Worm (Caenorhabditis elegans) whole organism, young adult: ENCODE measurements around the gene F13D2.1.

Source experiments
- B0019.2 ChIP-seq: fragments of 200-800 bp; sonication (Bioruptor generic); conservative IDR thresholded peaks from 2 replicates; pipeline ENCODE4 v1.3.6; 2022; ENCODE audit warnings: missing genetic modification reagents, missing genetic modification characterization, missing compliant biosample characterization
- B0035.1 ChIP-seq: sonication (generic microtip); optimal IDR thresholded peaks from 2 replicates; lab custom pipeline; 2016; ENCODE audit warnings: missing genetic modification characterization, mild to moderate bottlenecking, missing compliant biosample characterization, missing genotype, missing genetic modification reagents
- B0261.1 ChIP-seq: sonication (generic microtip); optimal IDR thresholded peaks from 2 replicates; lab custom pipeline; 2016; ENCODE audit warnings: mild to moderate bottlenecking, missing genetic modification characterization, moderate library complexity, missing compliant biosample characterization
- F33H1.4 ChIP-seq: fragments of 200-800 bp; sonication (Bioruptor generic); IDR thresholded peaks from 2 replicates; pipeline ENCODE4 v1.3.6; 2022; ENCODE audit warnings: missing genetic modification reagents, missing genetic modification characterization, missing compliant biosample characterization
- F55B11.4 ChIP-seq: sonication (generic microtip); optimal IDR thresholded peaks from 2 replicates; lab custom pipeline; 2016; ENCODE audit warnings: missing compliant biosample characterization, missing genetic modification characterization, borderline replicate concordance; ENCODE audit not compliant: insufficient read depth
- F57C9.4 ChIP-seq: sonication (generic microtip); optimal IDR thresholded peaks from 2 replicates; lab custom pipeline; 2017; ENCODE audit warnings: mild to moderate bottlenecking, missing genetic modification characterization, missing compliant biosample characterization
- T26A5.8 ChIP-seq: sonication (generic microtip); optimal IDR thresholded peaks from 2 replicates; lab custom pipeline; 2016; ENCODE audit warnings: missing genetic modification characterization, missing compliant biosample characterization
- Y53F4B.3 ChIP-seq: fragments of 200-800 bp; sonication (Bioruptor generic); IDR thresholded peaks from 2 replicates; pipeline ENCODE4 v1.3.6; 2022; ENCODE audit warnings: missing genetic modification reagents, missing genetic modification characterization, missing compliant biosample characterization
- ama-1 ChIP-seq, 3 experiments: fragments of 150-350 bp in 1 of 3; sonication (generic microtip) in 2 of 3; optimal IDR thresholded peaks; 2 replicates each; lab custom pipeline; 2014 to 2018; ENCODE audit warnings: missing biosample characterization in 2 of 3, missing genetic modification characterization in 2 of 3, missing genetic modification reagents in 2 of 3
- atf-7 ChIP-seq: sonication (generic microtip); optimal IDR thresholded peaks from 2 replicates; lab custom pipeline; 2017; ENCODE audit warnings: mild to moderate bottlenecking, missing genetic modification characterization, missing compliant biosample characterization
- attf-3 ChIP-seq: fragments of 200-800 bp; sonication (Bioruptor generic); conservative IDR thresholded peaks from 2 replicates; pipeline ENCODE4 v1.3.6; 2022; ENCODE audit warnings: missing genetic modification reagents, missing genetic modification characterization, missing compliant biosample characterization
- bed-2 ChIP-seq: fragments of 200-800 bp; sonication (Bioruptor generic); IDR thresholded peaks from 2 replicates; pipeline ENCODE4 v1.3.6; 2022; ENCODE audit warnings: missing genetic modification reagents, missing genetic modification characterization, missing compliant biosample characterization
- ceh-100 ChIP-seq: fragments of 200-800 bp; sonication (Bioruptor generic); IDR thresholded peaks from 2 replicates; pipeline ENCODE4 v1.3.6; 2022; ENCODE audit warnings: missing genetic modification reagents, missing genetic modification characterization, missing compliant biosample characterization
- dpl-1 ChIP-seq: fragments of 150-350 bp; optimal IDR thresholded peaks from 2 replicates; lab custom pipeline; 2014; ENCODE audit warnings: missing biosample characterization, missing genetic modification reagents, missing genetic modification characterization
- ets-4 ChIP-seq: fragments of 200-800 bp; sonication (Bioruptor generic); optimal IDR thresholded peaks from 2 replicates; lab custom pipeline; 2018; ENCODE audit warnings: mild to moderate bottlenecking, missing genetic modification characterization, missing compliant biosample characterization
- hlh-26 ChIP-seq: fragments of 200-800 bp; sonication (Bioruptor generic); conservative IDR thresholded peaks from 2 replicates; pipeline ENCODE4 v1.3.6; 2022; ENCODE audit warnings: missing genetic modification reagents, missing genetic modification characterization, missing compliant biosample characterization
- hmg-1.2 ChIP-seq: fragments of 200-800 bp; sonication (Bioruptor generic); IDR thresholded peaks from 2 replicates; pipeline ENCODE4 v1.3.6; 2022; ENCODE audit warnings: missing genetic modification reagents, missing genetic modification characterization, missing compliant biosample characterization
- hrde-1 ChIP-seq: sonication (generic microtip); optimal IDR thresholded peaks from 2 replicates; lab custom pipeline; 2016; ENCODE audit warnings: missing genetic modification characterization, mild to moderate bottlenecking, missing compliant biosample characterization, moderate library complexity, missing genotype, missing genetic modification reagents, borderline replicate concordance
- lag-1 ChIP-seq: fragments of 200-800 bp; sonication (Bioruptor generic); IDR thresholded peaks from 2 replicates; pipeline ENCODE4 v1.3.6; 2022; ENCODE audit warnings: missing genetic modification reagents, missing genetic modification characterization, missing compliant biosample characterization
- lin-26 ChIP-seq: fragments of 200-800 bp; sonication (Bioruptor generic); IDR thresholded peaks from 2 replicates; pipeline ENCODE4 v1.3.6; 2022; ENCODE audit warnings: missing genetic modification reagents, missing genetic modification characterization, missing compliant biosample characterization
- lin-40 ChIP-seq: sonication (generic microtip); optimal IDR thresholded peaks from 2 replicates; lab custom pipeline; 2016; ENCODE audit warnings: missing genetic modification characterization, mild to moderate bottlenecking, missing compliant biosample characterization, missing genotype, missing genetic modification reagents
- lin-54 ChIP-seq: fragments of 200-800 bp; sonication (Bioruptor generic); optimal IDR thresholded peaks from 2 replicates; lab custom pipeline; 2018; ENCODE audit warnings: mild to moderate bottlenecking, missing genetic modification characterization, missing compliant biosample characterization
- lsl-1 ChIP-seq: fragments of 200-800 bp; sonication (Bioruptor generic); optimal IDR thresholded peaks from 2 replicates; lab custom pipeline; 2018; ENCODE audit warnings: mild to moderate bottlenecking, missing genetic modification characterization, moderate library complexity, missing compliant biosample characterization
- lsy-27 ChIP-seq: sonication (generic microtip); optimal IDR thresholded peaks from 2 replicates; lab custom pipeline; 2017; ENCODE audit warnings: missing genetic modification characterization, mild to moderate bottlenecking, missing compliant biosample characterization, antibody characterized with exemption, missing genotype, borderline replicate concordance; ENCODE audit not compliant: insufficient read depth
- nfya-2 ChIP-seq: fragments of 200-800 bp; sonication (Bioruptor generic); IDR thresholded peaks from 2 replicates; pipeline ENCODE4 v1.3.6; 2022; ENCODE audit warnings: missing genetic modification reagents, missing genetic modification characterization, missing compliant biosample characterization
- nhr-27 ChIP-seq: fragments of 200-800 bp; sonication (Bioruptor generic); optimal IDR thresholded peaks from 2 replicates; lab custom pipeline; 2018; ENCODE audit warnings: mild to moderate bottlenecking, missing genetic modification characterization, moderate library complexity, missing compliant biosample characterization
- nhr-80 ChIP-seq: sonication (generic microtip); optimal IDR thresholded peaks from 2 replicates; lab custom pipeline; 2016; ENCODE audit warnings: missing genetic modification characterization, missing compliant biosample characterization
- sdz-38 ChIP-seq: sonication (generic microtip); optimal IDR thresholded peaks from 2 replicates; lab custom pipeline; 2016; ENCODE audit warnings: missing genotype, missing genetic modification characterization, missing compliant biosample characterization
- snpc-1.3 ChIP-seq: sonication (generic microtip); optimal IDR thresholded peaks from 2 replicates; lab custom pipeline; 2017; ENCODE audit warnings: missing genetic modification characterization, mild to moderate bottlenecking, missing compliant biosample characterization, antibody characterized with exemption, moderate library complexity, missing genotype, missing genetic modification reagents; ENCODE audit not compliant: insufficient read depth
- tlf-1 ChIP-seq: fragments of 200-800 bp; sonication (Bioruptor generic); optimal IDR thresholded peaks from 2 replicates; lab custom pipeline; 2018; ENCODE audit warnings: mild to moderate bottlenecking, missing genetic modification characterization, missing compliant biosample characterization
- unc-62 ChIP-seq: fragments of 150-350 bp; optimal IDR thresholded peaks from 2 replicates; lab custom pipeline; 2014; ENCODE audit warnings: missing biosample characterization, missing genetic modification reagents, missing genetic modification characterization
- zfh-2 ChIP-seq: fragments of 200-800 bp; sonication (Bioruptor generic); conservative IDR thresholded peaks from 2 replicates; pipeline ENCODE4 v1.3.6; 2022; ENCODE audit warnings: missing genetic modification reagents, missing genetic modification characterization, missing compliant biosample characterization
- ztf-25 ChIP-seq: fragments of 200-800 bp; sonication (Bioruptor generic); IDR thresholded peaks from 2 replicates; pipeline ENCODE4 v1.3.6; 2022; ENCODE audit warnings: missing genetic modification reagents, missing genetic modification characterization, missing compliant biosample characterization
- ztf-28 ChIP-seq: fragments of 200-800 bp; sonication (Bioruptor generic); IDR thresholded peaks from 2 replicates; pipeline ENCODE4 v1.3.6; 2022; ENCODE audit warnings: missing genetic modification reagents, missing genetic modification characterization, missing compliant biosample characterization
- ztf-6 ChIP-seq: fragments of 200-800 bp; sonication (Bioruptor generic); IDR thresholded peaks from 2 replicates; pipeline ENCODE4 v1.3.6; 2022; ENCODE audit warnings: missing genetic modification reagents, missing genetic modification characterization, missing compliant biosample characterization

The F13D2.1 gene

ce11 chrX:11189515-11189914, at the start of gene F13D2.1:
F13D2.1 (minus strand) TSS chrX:11189615.
- no peak for TF ChIP-seq ztf-28 (GFP tag; lab: Robert Waterston, UW)
- no peak for TF ChIP-seq T26A5.8 (tag; lab: Kevin White, UChicago)
- no peak for TF ChIP-seq lin-40
- TF ChIP-seq lsy-27 (tag; lab: Kevin White, UChicago): no peak
- no peak for TF ChIP-seq F33H1.4 (GFP tag; lab: Robert Waterston, UW)

ce11 chrX:11226595-11226994, 37.2 kb upstream of the F13D2.1 start, which contains the start of gene C34F6.12:
C34F6.12 (minus strand) TSS chrX:11226695.
- TF ChIP-seq zfh-2 (GFP tag; lab: Robert Waterston, UW): no peak
- no peak for TF ChIP-seq hmg-1.2 (GFP tag; lab: Robert Waterston, UW)
- no peak for TF ChIP-seq sdz-38 (tag; lab: Kevin White, UChicago)
- TF ChIP-seq atf-7 (tag; lab: Kevin White, UChicago): no peak
- no peak for TF ChIP-seq lsy-27 (tag; lab: Kevin White, UChicago)
- no peak for TF ChIP-seq F55B11.4
- TF ChIP-seq lsl-1 (GFP tag; lab: Kevin White, UChicago): no peak
- no peak for TF ChIP-seq lin-26
- no peak for TF ChIP-seq unc-62
- TF ChIP-seq nhr-27 (tag; lab: Kevin White, UChicago): no peak
- no peak for TF ChIP-seq hrde-1 (tag; lab: Kevin White, UChicago)
- TF ChIP-seq ama-1 (optimal IDR thresholded peaks at IDR 0.05; lab: Kevin White, UChicago): no peak
- TF ChIP-seq ama-1 (GFP tag; optimal IDR thresholded peaks at IDR 0.05; lab: Kevin White, UChicago): no peak
- no peak for TF ChIP-seq Y53F4B.3
- no peak for TF ChIP-seq B0019.2 (GFP tag; lab: Robert Waterston, UW)
- no peak for TF ChIP-seq ztf-6
- no peak for TF ChIP-seq snpc-1.3 (tag; lab: Kevin White, UChicago)
- no peak for TF ChIP-seq ceh-100 (GFP tag; lab: Robert Waterston, UW)
- no peak for TF ChIP-seq lin-54 (GFP tag; lab: Kevin White, UChicago)

ce11 chrX:11222597-11223218, 33.3 kb upstream of the F13D2.1 start, which contains the start of gene C34F6.9:
C34F6.9 (minus strand) TSS chrX:11222647.
- TF ChIP-seq B0261.1 (tag; lab: Kevin White, UChicago): no peak
- TF ChIP-seq lin-26: no peak
- no peak for TF ChIP-seq hrde-1 (tag; lab: Kevin White, UChicago)
- no peak for TF ChIP-seq atf-7 (tag; lab: Kevin White, UChicago)
- no peak for TF ChIP-seq tlf-1 (GFP tag; lab: Kevin White, UChicago)
- TF ChIP-seq nfya-2 (GFP tag; lab: Robert Waterston, UW): no peak
- no peak for TF ChIP-seq ets-4 (GFP tag; lab: Kevin White, UChicago)
- TF ChIP-seq F57C9.4 (tag; lab: Kevin White, UChicago): no peak
- no peak for TF ChIP-seq ztf-25
- TF ChIP-seq nhr-80 (tag; lab: Kevin White, UChicago): no peak
- no peak for TF ChIP-seq hlh-26 (GFP tag; lab: Robert Waterston, UW)
- TF ChIP-seq dpl-1 (GFP tag; lab: Kevin White, UChicago): no peak
- no peak for TF ChIP-seq attf-3 (GFP tag; lab: Robert Waterston, UW)
- no peak for TF ChIP-seq B0035.1 (tag; lab: Kevin White, UChicago)
- TF ChIP-seq lag-1: no peak
- no peak for TF ChIP-seq zfh-2 (GFP tag; lab: Robert Waterston, UW)
- no peak for TF ChIP-seq ztf-6
- no peak for TF ChIP-seq bed-2 (GFP tag; lab: Robert Waterston, UW)
